Worm (Caenorhabditis elegans): ENCODE measurements around the gene F15E6.9.

ce11 chrIV:4301202-4301601, 2.3 kb upstream of the F15E6.9 start, which contains the start of gene lgc-22:
- TF ChIP-seq ztf-23 (GFP tag; IDR thresholded peaks at IDR 0.05) (no peak), T22C8.4 (GFP tag; IDR thresholded peaks at IDR 0.05) (no peak), klf-2 (GFP tag; conservative IDR thresholded peaks at IDR 0.05) (no peak), flt-1 (GFP tag; IDR thresholded peaks at IDR 0.05) (no peak), ztf-29 (GFP tag; IDR thresholded peaks at IDR 0.05) (no peak), cog-1 (tag; optimal IDR thresholded peaks at IDR 0.05) (no peak), tab-1 (GFP tag; IDR thresholded peaks at IDR 0.05) (peak; percentile 41; the same call in 1 of the 2 replicates)
